Worm (Caenorhabditis elegans) whole organism, mixed stage, embryonic: ENCODE data around the gene C17B7.9.

Source experiments
- M03D4.4 ChIP-seq: sonication (generic microtip); optimal IDR thresholded peaks from 2 replicates; lab custom pipeline; 2017; ENCODE audit warnings: mild to moderate bottlenecking, missing genetic modification characterization, missing compliant biosample characterization
- blmp-1 ChIP-seq: fragments of 150-350 bp; optimal IDR thresholded peaks from 2 replicates; lab custom pipeline; 2014; ENCODE audit warnings: missing biosample characterization, missing genetic modification characterization
- ceh-39 ChIP-seq: fragments of 150-350 bp; optimal IDR thresholded peaks from 2 replicates; lab custom pipeline; 2014; ENCODE audit warnings: missing biosample characterization, missing genetic modification characterization
- ceh-43 ChIP-seq: fragments of 200-800 bp; sonication (Bioruptor generic); optimal IDR thresholded peaks from 2 replicates; lab custom pipeline; 2018; ENCODE audit warnings: mild to moderate bottlenecking, missing genetic modification characterization, moderate library complexity, missing compliant biosample characterization
- ceh-83 ChIP-seq: fragments of 200-800 bp; sonication (Bioruptor generic); optimal IDR thresholded peaks from 2 replicates; lab custom pipeline; 2018; ENCODE audit warnings: mild to moderate bottlenecking, missing genetic modification characterization, missing compliant biosample characterization
- ces-1 ChIP-seq: fragments of 150-350 bp; optimal IDR thresholded peaks from 2 replicates; lab custom pipeline; 2014; ENCODE audit warnings: missing biosample characterization, missing genetic modification reagents, missing genetic modification characterization
- cnd-1 ChIP-seq: fragments of 200-800 bp; sonication (Bioruptor generic); optimal IDR thresholded peaks from 2 replicates; lab custom pipeline; 2018; ENCODE audit warnings: mild to moderate bottlenecking, missing genetic modification characterization, missing compliant biosample characterization
- drap-1 ChIP-seq: fragments of 200-800 bp; sonication (Bioruptor generic); optimal IDR thresholded peaks from 3 replicates; lab custom pipeline; 2018; ENCODE audit warnings: mild to moderate bottlenecking, missing genetic modification characterization, missing compliant biosample characterization
- elt-1 ChIP-seq: sonication (generic microtip); optimal IDR thresholded peaks from 2 replicates; lab custom pipeline; 2017; ENCODE audit warnings: missing genetic modification characterization, mild to moderate bottlenecking, missing compliant biosample characterization, antibody characterized with exemption, moderate library complexity, borderline replicate concordance; ENCODE audit not compliant: insufficient read depth
- elt-3 ChIP-seq: fragments of 150-350 bp; optimal IDR thresholded peaks from 2 replicates; lab custom pipeline; 2014; ENCODE audit warnings: missing biosample characterization, missing genetic modification characterization
- flh-1 ChIP-seq: fragments of 200-800 bp; sonication (Bioruptor generic); optimal IDR thresholded peaks from 2 replicates; lab custom pipeline; 2018; ENCODE audit warnings: mild to moderate bottlenecking, missing genetic modification characterization, moderate library complexity, missing compliant biosample characterization
- ham-2 ChIP-seq: fragments of 200-800 bp; sonication (Bioruptor generic); optimal IDR thresholded peaks from 2 replicates; lab custom pipeline; 2018; ENCODE audit warnings: mild to moderate bottlenecking, missing genetic modification characterization, missing compliant biosample characterization
- hlh-1 ChIP-seq: fragments of 150-350 bp; optimal IDR thresholded peaks from 2 replicates; lab custom pipeline; 2014; ENCODE audit warnings: missing biosample characterization, missing genetic modification reagents, missing genetic modification characterization
- lin-32 ChIP-seq: fragments of 200-800 bp; sonication (Bioruptor generic); optimal IDR thresholded peaks from 2 replicates; lab custom pipeline; 2018; ENCODE audit warnings: mild to moderate bottlenecking, missing genetic modification characterization, missing compliant biosample characterization
- lsy-2 ChIP-seq: fragments of 150-350 bp; optimal IDR thresholded peaks from 2 replicates; lab custom pipeline; 2014; ENCODE audit warnings: missing biosample characterization, missing genetic modification characterization
- mab-5 ChIP-seq: fragments of 150-350 bp; optimal IDR thresholded peaks from 2 replicates; lab custom pipeline; 2014; ENCODE audit warnings: missing biosample characterization, missing genetic modification characterization
- mls-2 ChIP-seq: sonication (generic microtip); optimal IDR thresholded peaks from 2 replicates; lab custom pipeline; 2016; ENCODE audit warnings: mild to moderate bottlenecking, missing genetic modification characterization, moderate library complexity, missing compliant biosample characterization
- nhr-12 ChIP-seq: fragments of 150-350 bp; optimal IDR thresholded peaks from 2 replicates; lab custom pipeline; 2014; ENCODE audit warnings: missing biosample characterization, missing genetic modification characterization
- nhr-2 ChIP-seq: fragments of 150-350 bp; optimal IDR thresholded peaks from 2 replicates; lab custom pipeline; 2014; ENCODE audit warnings: missing biosample characterization, missing genetic modification characterization
- nhr-76 ChIP-seq: sonication (generic microtip); optimal IDR thresholded peaks from 2 replicates; lab custom pipeline; 2017; ENCODE audit warnings: missing biosample characterization, missing genetic modification characterization
- pha-4 ChIP-seq: fragments of 150-350 bp; optimal IDR thresholded peaks from 2 replicates; lab custom pipeline; 2018; ENCODE audit warnings: missing biosample characterization, missing genetic modification reagents, missing genetic modification characterization
- sem-2 ChIP-seq: fragments of 200-800 bp; sonication (Bioruptor generic); optimal IDR thresholded peaks from 2 replicates; lab custom pipeline; 2018; ENCODE audit warnings: mild to moderate bottlenecking, missing genetic modification characterization, missing compliant biosample characterization
- snpc-4 ChIP-seq: fragments of 150-350 bp; optimal IDR thresholded peaks from 2 replicates; lab custom pipeline; 2014; ENCODE audit warnings: missing biosample characterization, missing genetic modification characterization
- sptf-1 ChIP-seq: sonication (generic microtip); optimal IDR thresholded peaks from 2 replicates; lab custom pipeline; 2017; ENCODE audit warnings: mild to moderate bottlenecking, missing genetic modification characterization, moderate library complexity, missing compliant biosample characterization
- tbx-8 ChIP-seq: fragments of 200-800 bp; sonication (Bioruptor generic); optimal IDR thresholded peaks from 2 replicates; lab custom pipeline; 2018; ENCODE audit warnings: mild to moderate bottlenecking, missing genetic modification characterization, moderate library complexity, missing compliant biosample characterization
- unc-120 ChIP-seq: sonication (generic microtip); optimal IDR thresholded peaks from 2 replicates; lab custom pipeline; 2017; ENCODE audit warnings: missing genetic modification characterization, missing compliant biosample characterization; ENCODE audit not compliant: poor library complexity, severe bottlenecking
- unc-39 ChIP-seq: fragments of 150-350 bp; optimal IDR thresholded peaks from 2 replicates; lab custom pipeline; 2014; ENCODE audit warnings: missing biosample characterization, missing genetic modification characterization
- unc-62 ChIP-seq: fragments of 150-350 bp; optimal IDR thresholded peaks from 2 replicates; lab custom pipeline; 2014; ENCODE audit warnings: missing biosample characterization, missing genetic modification reagents, missing genetic modification characterization
- zip-8 ChIP-seq: fragments of 150-350 bp; optimal IDR thresholded peaks from 2 replicates; lab custom pipeline; 2014; ENCODE audit warnings: missing biosample characterization, missing genetic modification characterization
- ztf-11 ChIP-seq: fragments of 150-350 bp; optimal IDR thresholded peaks from 2 replicates; lab custom pipeline; 2014; ENCODE audit warnings: missing biosample characterization, missing genetic modification characterization

Gene C17B7.9

ce11 chrV:3339009-3339408 is 7.1 kb upstream of the C17B7.9 start, which contains the start of gene C17B7.4:
Gene C17B7.4, plus strand, starts transcription at chrV:3339309.
- no peak for TF ChIP-seq lin-32 (GFP tag; lab: Kevin White, UChicago)
- TF ChIP-seq sptf-1 (tag; lab: Kevin White, UChicago) = no peak
- no peak for TF ChIP-seq drap-1 (GFP tag; lab: Kevin White, UChicago)
- no peak for TF ChIP-seq zip-8 (tag; lab: Kevin White, UChicago)
- no peak for TF ChIP-seq elt-3 (tag; lab: Kevin White, UChicago)
- no peak for TF ChIP-seq hlh-1 (tag; lab: Kevin White, UChicago)
- no peak for TF ChIP-seq pha-4 (tag; lab: Kevin White, UChicago)
- no peak for TF ChIP-seq ztf-11
- TF ChIP-seq unc-62 (GFP tag; lab: Kevin White, UChicago) = no peak
- no peak for TF ChIP-seq cnd-1 (tag; lab: Kevin White, UChicago)
- TF ChIP-seq ceh-83 (GFP tag; lab: Kevin White, UChicago) = no peak

ce11 chrV:3333334-3333733 is 1.4 kb upstream of the C17B7.9 start, which contains the start of gene C17B7.5:
Gene C17B7.5, plus strand, starts transcription at chrV:3333634.
- TF ChIP-seq zip-8 (tag; lab: Kevin White, UChicago) (no peak), unc-39 (tag; lab: Kevin White, UChicago) (no peak), flh-1 (GFP tag; lab: Kevin White, UChicago) (no peak), nhr-76 (tag; lab: Kevin White, UChicago) (no peak), sptf-1 (tag; lab: Kevin White, UChicago) (no peak), pha-4 (tag; lab: Kevin White, UChicago) (no peak), M03D4.4 (no peak), drap-1 (GFP tag; lab: Kevin White, UChicago) (no peak), ces-1 (GFP tag; lab: Kevin White, UChicago) (no peak), unc-62 (GFP tag; lab: Kevin White, UChicago) (no peak)

ce11 chrV:3324178-3324577 is 7.7 kb downstream of the C17B7.9 start, which contains the start of gene C17B7.8:
Gene C17B7.8, minus strand, starts transcription at chrV:3324278.
- TF ChIP-seq unc-39 (tag; lab: Kevin White, UChicago) (no peak), lsy-2 (no peak), ham-2 (GFP tag; lab: Kevin White, UChicago) (no peak), ceh-43 (GFP tag; lab: Kevin White, UChicago) (no peak), nhr-2 (no peak), hlh-1 (tag; lab: Kevin White, UChicago) (no peak), cnd-1 (tag; lab: Kevin White, UChicago) (no peak), ces-1 (GFP tag; lab: Kevin White, UChicago) (no peak), drap-1 (GFP tag; lab: Kevin White, UChicago) (no peak)

- no peak for TF ChIP-seq lsy-2
- no peak for TF ChIP-seq elt-3 (tag; lab: Kevin White, UChicago)
- no peak for TF ChIP-seq snpc-4 (tag; lab: Kevin White, UChicago)
- no peak for TF ChIP-seq elt-1 (tag; lab: Kevin White, UChicago)
- TF ChIP-seq unc-39 (tag; lab: Kevin White, UChicago) = no peak
- no peak for TF ChIP-seq mab-5 (tag; lab: Kevin White, UChicago)
- TF ChIP-seq ceh-39 (tag; lab: Kevin White, UChicago) = no peak
- no peak for TF ChIP-seq unc-120
- no peak for TF ChIP-seq sem-2 (GFP tag; lab: Kevin White, UChicago)
- TF ChIP-seq pha-4 (tag; lab: Kevin White, UChicago) = no peak
- no peak for TF ChIP-seq flh-1 (GFP tag; lab: Kevin White, UChicago)
- no peak for TF ChIP-seq nhr-76 (tag; lab: Kevin White, UChicago)
- TF ChIP-seq zip-8 (tag; lab: Kevin White, UChicago) = no peak
- TF ChIP-seq blmp-1 (tag; lab: Kevin White, UChicago) = no peak
- no peak for TF ChIP-seq nhr-12 (tag; lab: Kevin White, UChicago)
- TF ChIP-seq cnd-1 (tag; lab: Kevin White, UChicago) = no peak
- TF ChIP-seq M03D4.4 = no peak
- no peak for TF ChIP-seq sptf-1 (tag; lab: Kevin White, UChicago)
- no peak for TF ChIP-seq hlh-1 (tag; lab: Kevin White, UChicago)
- no peak for TF ChIP-seq unc-62 (GFP tag; lab: Kevin White, UChicago)
Observed at ce11 chrV:3320432-3320831, 11.5 kb downstream of the C17B7.9 start, which contains the start of gene C17B7.14. Gene C17B7.14, minus strand, starts transcription at chrV:3320532.

ce11 chrV:3320005-3320404 is 11.9 kb downstream of the C17B7.9 start, which contains the start of gene F35F10.14:
Gene F35F10.14, minus strand, starts transcription at chrV:3320105.
- TF ChIP-seq ceh-39 (tag; lab: Kevin White, UChicago) (no peak), hlh-1 (tag; lab: Kevin White, UChicago) (no peak), elt-3 (tag; lab: Kevin White, UChicago) (no peak), tbx-8 (GFP tag; lab: Kevin White, UChicago) (no peak), nhr-12 (tag; lab: Kevin White, UChicago) (no peak), flh-1 (GFP tag; lab: Kevin White, UChicago) (no peak), elt-1 (tag; lab: Kevin White, UChicago) (no peak), ces-1 (GFP tag; lab: Kevin White, UChicago) (no peak), pha-4 (tag; lab: Kevin White, UChicago) (no peak), unc-39 (tag; lab: Kevin White, UChicago) (no peak), ceh-43 (GFP tag; lab: Kevin White, UChicago) (no peak), sptf-1 (tag; lab: Kevin White, UChicago) (no peak), lsy-2 (no peak), nhr-76 (tag; lab: Kevin White, UChicago) (no peak), sem-2 (GFP tag; lab: Kevin White, UChicago) (no peak), mls-2 (tag; lab: Kevin White, UChicago) (no peak), nhr-2 (no peak), cnd-1 (tag; lab: Kevin White, UChicago) (no peak), ceh-83 (GFP tag; lab: Kevin White, UChicago) (no peak)
- TF ChIP-seq, all 35 proteins: peak for 0
